Fruit fly (Drosophila melanogaster) whole organism, wandering third instar larva: Measurements from ENCODE around the gene CG14327.

Experiments used
- Dif ChIP-seq: fragments of 200-275, 200-300 bp; sonication (Bioruptor generic); optimal IDR thresholded peaks from 2 replicates; lab custom pipeline; 2018; ENCODE audit warnings: missing biosample characterization, missing genetic modification characterization; ENCODE audit not compliant: partially characterized antibody
- GATAd ChIP-seq: sonication (Bioruptor generic); optimal IDR thresholded peaks from 2 replicates; lab custom pipeline; 2016; ENCODE audit warnings: missing biosample characterization, missing genetic modification characterization
- Vsx2 ChIP-seq: fragments of 200-300, 225-300 bp; sonication (Bioruptor generic); optimal IDR thresholded peaks from 2 replicates; lab custom pipeline; 2018; ENCODE audit warnings: missing biosample characterization, missing genetic modification characterization; ENCODE audit not compliant: partially characterized antibody
- brk ChIP-seq: fragments of 200-800 bp; sonication (Bioruptor generic); optimal IDR thresholded peaks from 2 replicates; lab custom pipeline; 2016; ENCODE audit warnings: missing biosample characterization, mild to moderate bottlenecking, missing genetic modification characterization
- fru ChIP-seq: fragments of 200-800 bp; sonication (Bioruptor generic); optimal IDR thresholded peaks from 3 replicates; lab custom pipeline; 2016; ENCODE audit warnings: missing biosample characterization, mild to moderate bottlenecking, missing genetic modification characterization
- tai ChIP-seq: sonication (Bioruptor generic); optimal IDR thresholded peaks from 2 replicates; lab custom pipeline; 2016; ENCODE audit warnings: missing biosample characterization, missing genetic modification characterization
- woc ChIP-seq: sonication (Bioruptor generic); optimal IDR thresholded peaks from 2 replicates; lab custom pipeline; 2016; ENCODE audit warnings: missing biosample characterization, mild to moderate bottlenecking, missing genetic modification characterization

DNA sequence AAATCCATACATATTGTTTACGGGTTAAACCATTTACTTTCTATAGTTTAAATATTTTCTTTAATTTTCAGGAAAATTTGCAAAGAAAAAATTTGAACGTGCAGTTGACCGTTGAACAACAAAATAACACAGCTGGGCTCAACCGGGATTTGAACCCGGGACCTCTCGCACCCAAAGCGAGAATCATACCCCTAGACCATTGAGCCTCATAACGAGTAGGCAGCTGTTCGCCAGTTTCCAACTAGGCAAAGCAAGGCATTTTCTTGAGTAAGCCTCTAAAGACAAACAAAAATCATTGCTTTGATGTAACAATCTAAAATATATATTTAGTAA, 4.4 kb downstream of the CG14327 start:
- TF ChIP-seq woc (GFP tag; lab: Kevin White, UChicago), result no peak
- TF ChIP-seq brk (GFP tag; lab: Kevin White, UChicago), result no peak
- no peak for TF ChIP-seq Dif (GFP tag; lab: Kevin White, UChicago)
- TF ChIP-seq fru (GFP tag; lab: Kevin White, UChicago), result no peak
- TF ChIP-seq tai (GFP tag; lab: Kevin White, UChicago), result no peak
- no peak for TF ChIP-seq GATAd (GFP tag; lab: Kevin White, UChicago)
- no peak for TF ChIP-seq Vsx2
